Fruit fly (Drosophila melanogaster) whole organism, pupa: ENCODE results near the gene CG4970.

Experiments used
- CG10348 ChIP-seq: fragments of 200-800 bp; sonication (Bioruptor generic); IDR thresholded peaks from 2 replicates; pipeline ENCODE4 v1.3.6; 2022; ENCODE audit warnings: missing biosample characterization, missing genetic modification characterization
- CG12605 ChIP-seq: fragments of 200-800 bp; sonication (Bioruptor generic); IDR thresholded peaks from 2 replicates; pipeline ENCODE4 v1.3.6; 2022; ENCODE audit warnings: missing biosample characterization, missing genetic modification characterization
- CG13204 ChIP-seq: fragments of 200-800 bp; sonication (Bioruptor generic); optimal IDR thresholded peaks from 2 replicates; lab custom pipeline; 2018; ENCODE audit warnings: missing biosample characterization, mild to moderate bottlenecking, missing genetic modification characterization, moderate library complexity
- CG14655 ChIP-seq: fragments of 200-800 bp; sonication (Bioruptor generic); optimal IDR thresholded peaks from 3 replicates; lab custom pipeline; 2017; ENCODE audit warnings: mild to moderate bottlenecking, missing biosample characterization, missing genetic modification reagents, missing genetic modification characterization
- CG15710 ChIP-seq: fragments of 200-800 bp; sonication (Bioruptor generic); optimal IDR thresholded peaks from 2 replicates; lab custom pipeline; 2018; ENCODE audit warnings: missing biosample characterization, mild to moderate bottlenecking, missing genetic modification characterization, moderate library complexity
- CG17806 ChIP-seq: fragments of 200-800 bp; sonication (Bioruptor generic); optimal IDR thresholded peaks from 2 replicates; lab custom pipeline; 2018; ENCODE audit warnings: missing biosample characterization, mild to moderate bottlenecking, missing genetic modification characterization, moderate library complexity
- CG32121 ChIP-seq: fragments of 200-800 bp; sonication (Bioruptor generic); IDR thresholded peaks from 2 replicates; pipeline ENCODE4 v1.3.6; 2022; ENCODE audit warnings: missing biosample characterization, missing genetic modification characterization
- CG34367 ChIP-seq: fragments of 200-800 bp; sonication (Bioruptor generic); optimal IDR thresholded peaks from 2 replicates; lab custom pipeline; 2018; ENCODE audit warnings: missing biosample characterization, mild to moderate bottlenecking, missing genetic modification characterization
- CG4496 ChIP-seq: fragments of 200-800 bp; sonication (Bioruptor generic); IDR thresholded peaks from 3 replicates; pipeline ENCODE4 v1.3.6; 2022; ENCODE audit warnings: missing biosample characterization, missing genetic modification characterization
- CG8159 ChIP-seq: fragments of 200-800 bp; sonication (Bioruptor generic); optimal IDR thresholded peaks from 3 replicates; lab custom pipeline; 2018; ENCODE audit warnings: missing biosample characterization, mild to moderate bottlenecking, missing genetic modification characterization, moderate library complexity
- CG8301 ChIP-seq: fragments of 200-800 bp; sonication (Bioruptor generic); optimal IDR thresholded peaks from 2 replicates; lab custom pipeline; 2018; ENCODE audit warnings: missing biosample characterization, mild to moderate bottlenecking, missing genetic modification characterization
- CG9948 ChIP-seq: fragments of 200-800 bp; sonication (Bioruptor generic); optimal IDR thresholded peaks from 2 replicates; lab custom pipeline; 2018; ENCODE audit warnings: missing biosample characterization, mild to moderate bottlenecking, missing genetic modification characterization, moderate library complexity
- D1 ChIP-seq: fragments of 200-800 bp; sonication (Bioruptor generic); optimal IDR thresholded peaks from 2 replicates; lab custom pipeline; 2018; ENCODE audit warnings: missing biosample characterization, mild to moderate bottlenecking, missing genetic modification characterization, moderate library complexity
- EcR ChIP-seq: fragments of 200-800 bp; sonication (Bioruptor generic); optimal IDR thresholded peaks from 3 replicates; lab custom pipeline; 2019; ENCODE audit warnings: missing biosample characterization, missing genetic modification characterization, mild to moderate bottlenecking, moderate library complexity, missing genetic modification reagents
- Ets98B ChIP-seq: fragments of 200-800 bp; sonication (Bioruptor generic); IDR thresholded peaks from 2 replicates; pipeline ENCODE4 v1.3.6; 2022; ENCODE audit warnings: missing biosample characterization, missing genetic modification characterization
- Pif1A ChIP-seq: fragments of 200-800 bp; sonication (Bioruptor generic); optimal IDR thresholded peaks from 3 replicates; lab custom pipeline; 2016; ENCODE audit warnings: missing biosample characterization, missing genetic modification characterization
- Pif1B ChIP-seq: fragments of 200-800 bp; sonication (Bioruptor generic); optimal IDR thresholded peaks from 3 replicates; lab custom pipeline; 2016; ENCODE audit warnings: missing biosample characterization, missing genetic modification characterization
- Snoo ChIP-seq: fragments of 200-800 bp; sonication (Bioruptor generic); optimal IDR thresholded peaks from 3 replicates; lab custom pipeline; 2017; ENCODE audit warnings: missing biosample characterization, mild to moderate bottlenecking, missing genetic modification characterization, inconsistent platforms
- fd96Ca ChIP-seq: fragments of 200-800 bp; sonication (Bioruptor generic); IDR thresholded peaks from 3 replicates; pipeline ENCODE4 v1.3.6; 2022; ENCODE audit warnings: missing biosample characterization, missing genetic modification characterization
- gl ChIP-seq: fragments of 200-800 bp; sonication (Bioruptor generic); optimal IDR thresholded peaks from 2 replicates; lab custom pipeline; 2018; ENCODE audit warnings: missing biosample characterization, mild to moderate bottlenecking, missing genetic modification characterization
- rn ChIP-seq: fragments of 200-800 bp; sonication (Bioruptor generic); IDR thresholded peaks from 2 replicates; pipeline ENCODE4 v1.3.6; 2022; ENCODE audit warnings: missing biosample characterization, missing genetic modification characterization

CG4970 gene

dm6 chr2L:11516526-11517441 is at the start of gene CG4970, which contains the start of gene Dlg5:
CG4970 (plus strand) TSS chr2L:11517391.
Dlg5 (minus strand) TSS chr2L:11517081.
- TF ChIP-seq CG15710 (tag; lab: Kevin White, UChicago) (no peak), CG17806 (tag; lab: Kevin White, UChicago) (no peak), EcR (peak; percentile 73), Snoo (no peak), CG8301 (no peak), gl (tag; lab: Kevin White, UChicago) (no peak), Ets98B (GFP tag; lab: Robert Waterston, UW) (0 out of 2 replicates have a peak, but pooled peaks have one; percentile 11), CG32121 (GFP tag; lab: Robert Waterston, UW) (no peak), CG10348 (GFP tag; lab: Robert Waterston, UW) (no peak), rn (GFP tag; lab: Robert Waterston, UW) (no peak), CG9948 (tag; lab: Kevin White, UChicago) (no peak), CG14655 (GFP tag; lab: Kevin White, UChicago) (no peak), CG34367 (tag; lab: Kevin White, UChicago) (peak; percentile 25), D1 (tag; lab: Kevin White, UChicago) (no peak), Pif1B (GFP tag; lab: Kevin White, UChicago) (no peak), fd96Ca (GFP tag; lab: Robert Waterston, UW) (no peak), Pif1A (GFP tag; lab: Kevin White, UChicago) (no peak), CG4496 (peak; percentile 64; the same call in 1 of the 3 replicates), CG8159 (no peak), CG13204 (GFP tag; lab: Kevin White, UChicago) (no peak), CG12605 (GFP tag; lab: Robert Waterston, UW) (peak; percentile 67)

DNA sequence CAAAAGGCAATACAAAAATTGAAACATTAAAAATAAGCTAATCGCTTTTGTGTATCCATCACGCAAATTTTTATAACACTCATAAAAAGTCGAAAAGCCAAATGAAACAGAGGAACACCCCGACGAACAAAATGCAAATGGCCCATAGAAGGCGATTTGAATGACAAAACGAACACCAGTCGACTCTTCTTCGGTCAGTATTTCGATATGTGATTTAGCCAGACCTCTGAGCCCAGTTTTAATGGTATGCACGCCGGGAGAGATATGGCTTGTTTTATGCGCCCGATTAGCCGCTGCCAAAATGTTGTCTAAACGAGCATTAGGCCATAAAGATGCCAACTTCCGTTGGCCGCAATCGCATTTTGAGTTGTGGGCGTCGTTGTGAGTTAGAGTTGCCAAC is 49.1 kb upstream of the CG4970 start:
- TF ChIP-seq Pif1B (GFP tag; lab: Kevin White, UChicago) (no peak), CG9948 (tag; lab: Kevin White, UChicago) (no peak), rn (GFP tag; lab: Robert Waterston, UW) (no peak), CG13204 (GFP tag; lab: Kevin White, UChicago) (no peak), D1 (tag; lab: Kevin White, UChicago) (no peak), CG15710 (tag; lab: Kevin White, UChicago) (no peak), CG12605 (GFP tag; lab: Robert Waterston, UW) (no peak), Ets98B (GFP tag; lab: Robert Waterston, UW) (no peak), gl (tag; lab: Kevin White, UChicago) (no peak), fd96Ca (GFP tag; lab: Robert Waterston, UW) (no peak), CG17806 (tag; lab: Kevin White, UChicago) (no peak), CG8301 (no peak), EcR (no peak), CG8159 (no peak), Snoo (no peak), CG34367 (tag; lab: Kevin White, UChicago) (no peak), CG14655 (GFP tag; lab: Kevin White, UChicago) (no peak), CG10348 (GFP tag; lab: Robert Waterston, UW) (no peak), CG32121 (GFP tag; lab: Robert Waterston, UW) (no peak), Pif1A (GFP tag; lab: Kevin White, UChicago) (no peak)

DNA sequence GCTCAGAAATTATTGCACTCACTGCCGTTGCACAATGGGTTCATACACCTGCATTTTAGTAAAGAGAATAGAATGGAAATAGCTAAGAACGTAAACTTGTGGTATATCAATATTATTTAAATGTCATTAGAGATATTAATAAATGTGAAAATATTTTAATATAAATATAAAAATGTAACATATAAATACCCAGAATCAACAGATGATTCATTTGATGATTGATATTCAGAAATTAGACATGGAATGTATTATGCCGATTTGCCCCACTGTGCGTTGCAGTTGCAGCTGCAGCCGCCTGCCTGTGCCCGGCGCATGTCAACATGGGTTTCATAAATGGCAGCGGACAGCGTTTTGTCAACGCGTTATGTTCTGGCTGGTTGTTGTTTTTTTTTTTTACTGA is 47.2 kb upstream of the CG4970 start:
- TF ChIP-seq CG14655 (GFP tag; lab: Kevin White, UChicago) = peak; percentile 38
- TF ChIP-seq CG32121 (GFP tag; lab: Robert Waterston, UW) = no peak

DNA sequence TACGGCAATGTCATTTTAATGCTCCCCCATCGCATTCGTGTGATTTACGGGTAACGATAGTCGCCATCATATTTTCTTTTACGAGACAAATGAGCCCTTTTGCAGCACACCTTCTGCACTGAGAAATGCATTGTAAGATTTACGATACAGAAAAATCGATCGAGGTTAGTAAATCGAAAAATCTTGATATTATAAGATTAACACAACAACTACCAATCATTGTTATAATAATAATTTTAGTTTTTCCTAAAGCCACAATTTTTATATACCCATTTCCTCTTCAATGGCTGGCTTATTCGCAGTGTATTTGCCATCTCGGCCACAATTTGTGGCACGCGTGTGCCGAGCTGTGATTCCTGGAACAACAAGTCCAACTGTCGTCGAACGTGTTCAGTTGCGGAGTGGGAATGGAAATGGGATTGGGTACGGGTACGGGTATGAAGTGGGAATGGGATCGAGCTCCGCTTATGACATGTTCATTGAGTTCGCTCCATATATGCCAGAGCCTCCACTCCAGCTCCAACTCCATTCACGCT is 45.1 kb upstream of the CG4970 start:
- no peak for TF ChIP-seq CG15710 (tag; lab: Kevin White, UChicago)
- TF ChIP-seq CG13204 (GFP tag; lab: Kevin White, UChicago) = no peak
- TF ChIP-seq Ets98B (GFP tag; lab: Robert Waterston, UW) = no peak
- no peak for TF ChIP-seq fd96Ca (GFP tag; lab: Robert Waterston, UW)
- no peak for TF ChIP-seq D1 (tag; lab: Kevin White, UChicago)
- no peak for TF ChIP-seq Pif1B (GFP tag; lab: Kevin White, UChicago)
- no peak for TF ChIP-seq CG9948 (tag; lab: Kevin White, UChicago)
- no peak for TF ChIP-seq CG4496
- no peak for TF ChIP-seq CG8301
- no peak for TF ChIP-seq CG32121 (GFP tag; lab: Robert Waterston, UW)
- no peak for TF ChIP-seq CG34367 (tag; lab: Kevin White, UChicago)
- TF ChIP-seq rn (GFP tag; lab: Robert Waterston, UW) = no peak
- TF ChIP-seq CG17806 (tag; lab: Kevin White, UChicago) = no peak
- no peak for TF ChIP-seq gl (tag; lab: Kevin White, UChicago)
- TF ChIP-seq CG8159 = no peak

- TF ChIP-seq Ets98B (GFP tag; lab: Robert Waterston, UW) = no peak
Observed at dm6 chr2L:11474960-11475359, 42.2 kb upstream of the CG4970 start.
